Fruit fly (Drosophila melanogaster) S2 (cell line): ENCODE measurements around the gene Wdr24.

Source experiments
- CG8478 ChIP-seq: fragments of >200 bp; optimal IDR thresholded peaks from 2 replicates; lab custom pipeline; 2018
- CTCF ChIP-seq, 2 experiments: fragments of >200 bp; optimal IDR thresholded peaks; 2 replicates each; lab custom pipeline; 2018

The Wdr24 gene

dm6 chr3R:29775755-29776686 lies 31.1 kb upstream of the Wdr24 start:
- TF ChIP-seq CG8478 (lab: Kevin White, UChicago) (peak; percentile 35), CTCF (optimal IDR thresholded peaks at IDR 0.05; lab: Kevin White, UChicago) (no peak)

DNA sequence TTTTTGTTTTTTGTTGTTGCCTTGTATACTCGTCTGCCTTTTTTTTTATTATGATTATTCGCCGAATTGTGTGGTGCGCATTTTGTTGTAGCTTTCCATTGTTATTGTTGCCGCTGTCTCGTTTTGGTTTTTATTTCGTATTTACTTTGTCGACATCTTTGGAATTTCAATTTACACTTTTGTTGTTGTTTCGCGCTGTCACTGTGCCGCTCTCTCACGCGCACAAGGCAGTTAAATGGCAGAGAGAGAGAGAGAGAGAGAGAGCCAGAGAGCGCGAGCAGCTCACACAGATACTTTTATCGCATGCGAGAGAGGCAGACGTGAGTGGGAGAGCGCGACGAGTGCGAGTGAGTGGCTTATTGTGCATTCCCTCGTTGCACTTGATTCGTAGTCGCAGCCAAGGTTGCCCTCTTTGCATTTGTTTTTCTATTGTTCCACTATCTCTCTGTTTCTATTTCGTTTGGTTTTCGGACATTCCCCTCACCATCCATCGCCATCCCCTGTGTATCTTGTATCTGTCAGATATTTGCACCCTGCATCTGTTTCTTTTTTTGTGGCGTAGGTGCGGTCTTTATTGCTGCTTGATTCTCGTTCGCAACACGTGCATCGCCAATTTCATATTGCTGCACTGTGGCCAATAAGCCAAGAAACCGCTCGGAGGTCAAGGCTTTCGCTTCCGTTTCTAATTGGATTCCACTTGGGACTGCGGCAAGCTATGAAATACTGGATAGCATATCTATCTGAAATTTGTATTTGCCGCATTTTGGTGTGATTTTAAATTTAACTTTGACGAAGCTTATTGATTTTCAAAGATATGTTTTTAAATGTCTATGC lies 29.7 kb upstream of the Wdr24 start:
- TF ChIP-seq CG8478 (lab: Kevin White, UChicago) (peak; percentile 8), CTCF (optimal IDR thresholded peaks at IDR 0.05; lab: Kevin White, UChicago) (peak in 1 of 2 experiments; percentile 8)

dm6 chr3R:29773833-29774324 lies 29.0 kb upstream of the Wdr24 start:
- TF ChIP-seq CG8478 (lab: Kevin White, UChicago) (no peak), CTCF (optimal IDR thresholded peaks at IDR 0.05; lab: Kevin White, UChicago) (no peak)

dm6 chr3R:29772795-29773331 lies 28.0 kb upstream of the Wdr24 start:
- TF ChIP-seq CG8478 (lab: Kevin White, UChicago) (peak; percentile 88), CTCF (optimal IDR thresholded peaks at IDR 0.05; lab: Kevin White, UChicago) (peak in 1 of 2 experiments; percentile 2)

dm6 chr3R:29772090-29772794 lies 27.4 kb upstream of the Wdr24 start:
- TF ChIP-seq CG8478 (lab: Kevin White, UChicago) (no peak), CTCF (optimal IDR thresholded peaks at IDR 0.05; lab: Kevin White, UChicago) (no peak)

dm6 chr3R:29771645-29772089 lies 26.8 kb upstream of the Wdr24 start:
- TF ChIP-seq CTCF (optimal IDR thresholded peaks at IDR 0.05; lab: Kevin White, UChicago) (no peak), CG8478 (lab: Kevin White, UChicago) (peak; percentile 22)

dm6 chr3R:29770930-29771329 lies 26.0 kb upstream of the Wdr24 start:
- no peak for TF ChIP-seq CTCF (optimal IDR thresholded peaks at IDR 0.05; lab: Kevin White, UChicago)
- no peak for TF ChIP-seq CG8478 (lab: Kevin White, UChicago)

dm6 chr3R:29767236-29767635 lies 22.3 kb upstream of the Wdr24 start:
- TF ChIP-seq CTCF (optimal IDR thresholded peaks at IDR 0.05; lab: Kevin White, UChicago) (no peak), CG8478 (lab: Kevin White, UChicago) (no peak)

DNA sequence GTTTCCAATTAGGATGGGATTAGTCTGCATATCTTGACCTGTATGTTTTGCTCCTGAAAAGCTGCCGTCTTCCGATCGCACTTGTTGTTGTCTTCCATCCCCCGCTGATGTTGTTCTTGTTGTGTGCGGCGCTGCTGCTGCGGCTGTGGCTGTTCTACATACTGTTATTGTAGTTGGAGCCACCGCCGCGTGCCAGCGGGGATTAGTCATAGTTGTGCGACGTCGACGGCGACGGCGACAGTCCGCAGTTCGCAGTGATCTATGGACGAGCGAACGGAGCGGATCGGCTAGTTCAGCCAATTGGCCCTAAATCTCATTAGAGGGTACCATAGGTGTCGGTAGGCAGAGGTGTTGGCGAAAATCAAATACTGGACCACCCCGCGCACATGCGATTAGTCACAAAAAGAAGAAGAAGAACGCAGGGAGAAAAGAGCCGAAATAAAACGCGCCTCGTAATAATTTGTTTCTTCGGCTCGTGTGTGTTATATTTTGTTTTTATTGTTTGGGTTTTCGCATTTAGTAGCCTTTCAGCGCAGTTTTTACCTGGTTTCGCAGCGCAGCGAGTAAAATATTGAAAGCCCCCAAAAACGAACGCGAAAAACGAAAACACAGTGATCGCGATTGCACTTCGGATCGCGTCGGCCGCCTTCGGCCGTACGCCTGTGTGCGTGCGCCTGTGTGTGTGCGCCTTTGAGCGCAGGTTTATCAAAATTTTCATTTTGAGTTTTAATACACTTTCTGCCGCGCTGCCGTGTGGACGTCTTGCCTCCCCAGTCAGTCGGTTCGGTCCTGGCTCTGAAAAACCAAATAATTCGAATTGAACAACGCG lies 20.6 kb upstream of the Wdr24 start, which contains the start of gene kay:
Gene kay (plus strand): TSS at position 729 of the 829 bp plus-strand sequence.
- TF ChIP-seq CG8478 (lab: Kevin White, UChicago) (no peak), CTCF (optimal IDR thresholded peaks at IDR 0.05; lab: Kevin White, UChicago) (no peak)

- TF ChIP-seq CTCF (optimal IDR thresholded peaks at IDR 0.05; lab: Kevin White, UChicago) (no peak), CG8478 (lab: Kevin White, UChicago) (no peak)
Observed at dm6 chr3R:29764249-29765042, 19.6 kb upstream of the Wdr24 start.

dm6 chr3R:29763804-29764203 lies 18.9 kb upstream of the Wdr24 start:
- no peak for TF ChIP-seq CG8478 (lab: Kevin White, UChicago)
- no peak for TF ChIP-seq CTCF (optimal IDR thresholded peaks at IDR 0.05; lab: Kevin White, UChicago)

dm6 chr3R:29763154-29763553 lies 18.3 kb upstream of the Wdr24 start:
- TF ChIP-seq CTCF (optimal IDR thresholded peaks at IDR 0.05; lab: Kevin White, UChicago) (no peak), CG8478 (lab: Kevin White, UChicago) (no peak)
